Fruit fly (Drosophila melanogaster) whole organism, embryonic: ENCODE measurements around the gene Cyp12a5.

Source experiments
- CG10274 ChIP-seq: fragments of 200-800 bp; sonication (Bioruptor generic); optimal IDR thresholded peaks from 3 replicates; lab custom pipeline; 2017; ENCODE audit warnings: missing biosample characterization, mild to moderate bottlenecking, missing genetic modification characterization
- CG10462 ChIP-seq: fragments of 200-800 bp; sonication (Bioruptor generic); optimal IDR thresholded peaks from 2 replicates; lab custom pipeline; 2016; ENCODE audit warnings: missing biosample characterization, missing genetic modification characterization
- CG12104 ChIP-seq: fragments of 200-800 bp; sonication (Bioruptor generic); optimal IDR thresholded peaks from 3 replicates; lab custom pipeline; 2016; ENCODE audit warnings: missing biosample characterization, missing genetic modification characterization
- CG12299 ChIP-seq: fragments of 200-800 bp; sonication (Bioruptor generic); optimal IDR thresholded peaks from 2 replicates; lab custom pipeline; 2018; ENCODE audit warnings: missing biosample characterization, mild to moderate bottlenecking, missing genetic modification characterization
- CG12769 ChIP-seq: fragments of 200-800 bp; sonication (Bioruptor generic); optimal IDR thresholded peaks from 2 replicates; lab custom pipeline; 2019; ENCODE audit warnings: missing biosample characterization, mild to moderate bottlenecking, missing genetic modification characterization, moderate library complexity
- CG1792 ChIP-seq: fragments of 200-800 bp; sonication (Bioruptor generic); optimal IDR thresholded peaks from 2 replicates; lab custom pipeline; 2016; ENCODE audit warnings: missing biosample characterization, missing genetic modification characterization
- CG2889 ChIP-seq: fragments of 200-800 bp; sonication (Bioruptor generic); IDR thresholded peaks from 3 replicates; pipeline ENCODE4 v1.3.6; 2022; ENCODE audit warnings: missing biosample characterization, missing genetic modification characterization
- CG3281 ChIP-seq: fragments of 200-800 bp; sonication (Bioruptor generic); optimal IDR thresholded peaks from 3 replicates; lab custom pipeline; 2017; ENCODE audit warnings: missing biosample characterization, mild to moderate bottlenecking, missing genetic modification characterization
- CG3407 ChIP-seq: fragments of 200-800 bp; sonication (Bioruptor generic); optimal IDR thresholded peaks from 2 replicates; lab custom pipeline; 2018; ENCODE audit warnings: missing biosample characterization, mild to moderate bottlenecking, missing genetic modification characterization
- CG4854 ChIP-seq: fragments of 200-800 bp; sonication (Bioruptor generic); optimal IDR thresholded peaks from 2 replicates; lab custom pipeline; 2016; ENCODE audit warnings: missing biosample characterization, missing genetic modification characterization, inconsistent platforms
- CG7357 ChIP-seq: fragments of 200-800 bp; sonication (Bioruptor generic); IDR thresholded peaks from 3 replicates; pipeline ENCODE4 v1.3.6; 2022; ENCODE audit warnings: missing biosample characterization, missing genetic modification characterization
- CG7745 ChIP-seq: fragments of 200-800 bp; sonication (Bioruptor generic); optimal IDR thresholded peaks from 2 replicates; lab custom pipeline; 2018; ENCODE audit warnings: missing biosample characterization, mild to moderate bottlenecking, missing genetic modification characterization, moderate library complexity
- CG7786 ChIP-seq: fragments of 200-800 bp; sonication (Bioruptor generic); optimal IDR thresholded peaks from 2 replicates; lab custom pipeline; 2016; ENCODE audit warnings: missing biosample characterization, missing genetic modification characterization
- CG8359 ChIP-seq: fragments of 200-800 bp; sonication (Bioruptor generic); optimal IDR thresholded peaks from 2 replicates; lab custom pipeline; 2017; ENCODE audit warnings: missing biosample characterization, mild to moderate bottlenecking, missing genetic modification characterization, borderline replicate concordance
- CG9727 ChIP-seq: fragments of 200-800 bp; sonication (Bioruptor generic); optimal IDR thresholded peaks from 3 replicates; lab custom pipeline; 2017; ENCODE audit warnings: missing biosample characterization, mild to moderate bottlenecking, missing genetic modification characterization
- CHES-1-like ChIP-seq: fragments of 200-800 bp; sonication (Bioruptor generic); optimal IDR thresholded peaks from 2 replicates; lab custom pipeline; 2016; ENCODE audit warnings: missing biosample characterization, missing genetic modification characterization
- CTCF ChIP-seq: fragments of 200-800 bp; sonication (Bioruptor generic); optimal IDR thresholded peaks from 2 replicates; lab custom pipeline; 2017; ENCODE audit warnings: missing biosample characterization, mild to moderate bottlenecking, missing genetic modification characterization, moderate library complexity
- Camta ChIP-seq: fragments of 200-800 bp; sonication (Bioruptor generic); optimal IDR thresholded peaks from 2 replicates; lab custom pipeline; 2016; ENCODE audit warnings: missing biosample characterization, missing genetic modification characterization
- D19B ChIP-seq: fragments of 200-800 bp; sonication (Bioruptor generic); optimal IDR thresholded peaks from 2 replicates; lab custom pipeline; 2017; ENCODE audit warnings: missing biosample characterization, mild to moderate bottlenecking, missing genetic modification characterization
- Dp ChIP-seq: fragments of 200-800 bp; sonication (Bioruptor generic); optimal IDR thresholded peaks from 2 replicates; lab custom pipeline; 2018; ENCODE audit warnings: missing biosample characterization, mild to moderate bottlenecking, missing genetic modification characterization, moderate library complexity
- Elba2 ChIP-seq: fragments of 200-800 bp; sonication (Bioruptor generic); optimal IDR thresholded peaks from 3 replicates; lab custom pipeline; 2016; ENCODE audit warnings: missing biosample characterization, missing genetic modification characterization
- Fer1 ChIP-seq: fragments of 200-800 bp; sonication (Bioruptor generic); optimal IDR thresholded peaks from 2 replicates; lab custom pipeline; 2017; ENCODE audit warnings: missing biosample characterization, mild to moderate bottlenecking, missing genetic modification characterization
- Fer2 ChIP-seq: fragments of 200-800 bp; sonication (Bioruptor generic); optimal IDR thresholded peaks from 2 replicates; lab custom pipeline; 2018; ENCODE audit warnings: missing biosample characterization, mild to moderate bottlenecking, missing genetic modification characterization, moderate library complexity
- HmgZ ChIP-seq: fragments of 200-800 bp; sonication (Bioruptor generic); optimal IDR thresholded peaks from 2 replicates; lab custom pipeline; 2018; ENCODE audit warnings: missing biosample characterization, mild to moderate bottlenecking, missing genetic modification characterization
- Oaz ChIP-seq: fragments of 200-800 bp; sonication (Bioruptor generic); IDR thresholded peaks from 2 replicates; pipeline ENCODE4 v1.3.6; 2022; ENCODE audit warnings: missing biosample characterization, missing genetic modification characterization
- Side ChIP-seq: fragments of 200-800 bp; sonication (Bioruptor generic); optimal IDR thresholded peaks from 2 replicates; lab custom pipeline; 2016; ENCODE audit warnings: missing biosample characterization, missing genetic modification characterization
- Six4 ChIP-seq: fragments of 200-800 bp; sonication (Bioruptor generic); optimal IDR thresholded peaks from 2 replicates; lab custom pipeline; 2016; ENCODE audit warnings: missing biosample characterization, missing genetic modification characterization
- Sox100B ChIP-seq: fragments of 200-800 bp; sonication (Bioruptor generic); optimal IDR thresholded peaks from 3 replicates; lab custom pipeline; 2018; ENCODE audit warnings: missing biosample characterization, mild to moderate bottlenecking, missing genetic modification characterization
- Taf1 ChIP-seq: fragments of 200-800 bp; sonication (Bioruptor generic); IDR thresholded peaks from 2 replicates; pipeline ENCODE4 v1.3.6; 2022; ENCODE audit warnings: missing biosample characterization, missing genetic modification characterization
- ac ChIP-seq: fragments of 200-800 bp; sonication (Bioruptor generic); optimal IDR thresholded peaks from 3 replicates; lab custom pipeline; 2017; ENCODE audit warnings: missing biosample characterization, mild to moderate bottlenecking, missing genetic modification characterization
- aop ChIP-seq: fragments of 200-800 bp; sonication (Bioruptor generic); IDR thresholded peaks from 2 replicates; pipeline ENCODE4 v1.3.6; 2022; ENCODE audit warnings: missing biosample characterization, missing genetic modification characterization
- cas ChIP-seq: fragments of 200-800 bp; sonication (Bioruptor generic); IDR thresholded peaks from 2 replicates; pipeline ENCODE4 v1.3.6; 2022; ENCODE audit warnings: missing biosample characterization, missing genetic modification characterization
- caup ChIP-seq: fragments of 200-800 bp; sonication (Bioruptor generic); optimal IDR thresholded peaks from 3 replicates; lab custom pipeline; 2017; ENCODE audit warnings: missing biosample characterization, mild to moderate bottlenecking, missing genetic modification characterization, moderate library complexity; ENCODE audit not compliant: severe bottlenecking
- cwo ChIP-seq: fragments of 200-800 bp; sonication (Bioruptor generic); optimal IDR thresholded peaks from 3 replicates; lab custom pipeline; 2017; ENCODE audit warnings: missing biosample characterization, missing genetic modification characterization, mild to moderate bottlenecking, moderate library complexity, missing genetic modification reagents
- dmrt99B ChIP-seq: fragments of 200-800 bp; sonication (Bioruptor generic); optimal IDR thresholded peaks from 2 replicates; lab custom pipeline; 2018; ENCODE audit warnings: missing biosample characterization, mild to moderate bottlenecking, missing genetic modification characterization, moderate library complexity
- emc ChIP-seq: fragments of 200-800 bp; sonication (Bioruptor generic); optimal IDR thresholded peaks from 2 replicates; lab custom pipeline; 2016; ENCODE audit warnings: missing biosample characterization, missing genetic modification characterization
- en ChIP-seq: fragments of 200-800 bp; sonication (Bioruptor generic); optimal IDR thresholded peaks from 2 replicates; lab custom pipeline; 2016; ENCODE audit warnings: missing biosample characterization, missing genetic modification characterization
- ewg ChIP-seq: fragments of 200-800 bp; sonication (Bioruptor generic); optimal IDR thresholded peaks from 3 replicates; lab custom pipeline; 2017; ENCODE audit warnings: mild to moderate bottlenecking, missing biosample characterization, missing genetic modification reagents, missing genetic modification characterization
- gce ChIP-seq: fragments of 200-800 bp; sonication (Bioruptor generic); IDR thresholded peaks from 3 replicates; pipeline ENCODE4 v1.3.6; 2022; ENCODE audit warnings: missing biosample characterization, missing genetic modification characterization
- hbn ChIP-seq: fragments of 200-800 bp; sonication (Bioruptor generic); IDR thresholded peaks from 2 replicates; pipeline ENCODE4 v1.3.6; 2022; ENCODE audit warnings: missing biosample characterization, missing genetic modification characterization; ENCODE audit not compliant: partially characterized antibody
- ken ChIP-seq: fragments of 200-800 bp; sonication (Bioruptor generic); IDR thresholded peaks from 3 replicates; pipeline ENCODE4 v1.3.6; 2022; ENCODE audit warnings: missing biosample characterization, missing genetic modification characterization
- lola ChIP-seq, 3 experiments: fragments of >200 bp in 2 of 3; fragments of 200-800 bp in 1 of 3; sonication (Bioruptor generic) in 1 of 3; optimal IDR thresholded peaks; 2 replicates each; lab custom pipeline; 2017 to 2019; ENCODE audit warnings: missing biosample characterization in 3 of 3, missing genetic modification characterization in 3 of 3, mild to moderate bottlenecking in 1 of 3, moderate library complexity in 1 of 3
- nerfin-1 ChIP-seq: fragments of 200-800 bp; sonication (Bioruptor generic); optimal IDR thresholded peaks from 3 replicates; lab custom pipeline; 2019; ENCODE audit warnings: missing biosample characterization, mild to moderate bottlenecking, missing genetic modification characterization, moderate library complexity
- pan ChIP-seq, 4 experiments: fragments of >200 bp in 3 of 4; fragments of 200-800 bp in 1 of 4; sonication (Bioruptor generic) in 1 of 4; optimal IDR thresholded peaks in 3 of 4; IDR thresholded peaks in 1 of 4; 2 replicates each; pipeline versions ENCODE4 v1.3.6 to Lab custom; 2017 to 2022; ENCODE audit warnings: missing biosample characterization in 2 of 4, missing genetic modification characterization in 2 of 4, mixed read lengths in 1 of 4
- pum ChIP-seq: fragments of 200-800 bp; sonication (Bioruptor generic); optimal IDR thresholded peaks from 2 replicates; lab custom pipeline; 2016; ENCODE audit warnings: missing biosample characterization, missing genetic modification characterization
- schlank ChIP-seq: fragments of 200-800 bp; sonication (Bioruptor generic); optimal IDR thresholded peaks from 2 replicates; lab custom pipeline; 2018; ENCODE audit warnings: missing biosample characterization, mild to moderate bottlenecking, missing genetic modification characterization
- sd ChIP-seq: fragments of 200-800 bp; sonication (Bioruptor generic); optimal IDR thresholded peaks from 3 replicates; lab custom pipeline; 2018; ENCODE audit warnings: missing biosample characterization, mild to moderate bottlenecking, missing genetic modification characterization, moderate library complexity
- tin ChIP-seq: fragments of 200-800 bp; sonication (Bioruptor generic); optimal IDR thresholded peaks from 3 replicates; lab custom pipeline; 2016; ENCODE audit warnings: missing biosample characterization, missing genetic modification characterization
- tx ChIP-seq: fragments of 200-800 bp; sonication (Bioruptor generic); optimal IDR thresholded peaks from 2 replicates; lab custom pipeline; 2016; ENCODE audit warnings: missing biosample characterization, missing genetic modification characterization

The Cyp12a5 gene

DNA sequence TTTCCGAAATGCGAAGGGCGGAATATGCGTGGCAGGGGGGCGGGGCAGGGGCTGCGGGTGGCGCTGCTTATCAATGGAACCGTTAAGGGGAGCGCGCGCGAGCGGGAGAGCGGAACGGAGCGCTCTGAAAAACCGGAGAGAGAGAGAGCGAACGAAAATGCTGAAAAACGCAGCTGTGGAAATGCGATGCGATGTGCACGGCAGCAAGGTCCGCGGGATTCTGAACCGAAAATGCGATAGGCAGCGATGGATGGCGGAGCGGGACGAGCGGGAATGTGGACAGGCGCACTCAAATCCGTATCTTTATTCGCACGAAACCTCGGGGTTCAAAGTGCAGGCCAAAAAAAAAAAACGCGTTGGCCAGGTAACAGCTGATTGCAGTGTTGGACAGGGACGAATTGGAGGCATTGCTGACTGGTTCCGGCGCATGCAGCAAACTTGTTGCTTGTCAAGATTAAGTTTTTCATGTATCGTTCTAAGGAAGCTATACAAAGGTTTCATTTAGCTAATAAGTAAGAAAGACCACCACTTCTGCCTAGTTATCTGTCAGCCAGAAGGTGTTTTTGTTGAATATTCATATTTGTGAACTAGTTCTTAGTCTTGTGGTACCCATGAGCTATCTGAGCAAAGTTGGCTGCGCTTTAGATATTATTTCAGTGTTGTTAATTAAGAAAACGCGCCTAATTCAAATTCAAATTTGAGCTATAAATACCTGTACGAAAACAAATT lies 15.2 kb downstream of the Cyp12a5 start, which contains the start of gene Ppcs (continued):
- TF ChIP-seq ewg (GFP tag; lab: Kevin White, UChicago) (peak; percentile 84), CG2889 (GFP tag; lab: Robert Waterston, UW) (no peak), CG12104 (GFP tag; lab: Kevin White, UChicago) (peak; percentile 76), CG1792 (GFP tag; lab: Kevin White, UChicago) (peak; percentile 34), CG8359 (GFP tag; lab: Kevin White, UChicago) (no peak), en (GFP tag; lab: Kevin White, UChicago) (no peak), Fer1 (peak; percentile 51), CG3407 (peak; percentile 23), dmrt99B (tag; lab: Kevin White, UChicago) (peak; percentile 25), CG7745 (tag; lab: Kevin White, UChicago) (no peak), sd (tag; lab: Kevin White, UChicago) (peak; percentile 51), D19B (GFP tag; lab: Kevin White, UChicago) (peak; percentile 35), Fer2 (tag; lab: Kevin White, UChicago) (peak; percentile 50), ac (GFP tag; lab: Kevin White, UChicago) (no peak), CG10462 (GFP tag; lab: Kevin White, UChicago) (no peak), pan (optimal IDR thresholded peaks at IDR 0.05; lab: Kevin White, UChicago) (no peak), pan (GFP tag; optimal IDR thresholded peaks at IDR 0.05 in 1 of 2, IDR thresholded peaks at IDR 0.05 in 1 of 2) (peak in 1 of 2 experiments; percentile 40), cas (GFP tag; lab: Robert Waterston, UW) (no peak), CG7357 (no peak), Sox100B (GFP tag; lab: Kevin White, UChicago) (peak; percentile 81), Dp (GFP tag; lab: Kevin White, UChicago) (peak; percentile 97), schlank (tag; lab: Kevin White, UChicago) (no peak), HmgZ (tag; lab: Kevin White, UChicago) (peak; percentile 62), Elba2 (GFP tag; lab: Kevin White, UChicago) (no peak), CG12769 (tag; lab: Kevin White, UChicago) (peak; percentile 22), pum (GFP tag; lab: Kevin White, UChicago) (peak; percentile 70), ken (no peak), CG9727 (GFP tag; lab: Kevin White, UChicago) (peak; percentile 69), emc (GFP tag; lab: Kevin White, UChicago) (peak; percentile 36), hbn (GFP tag; lab: Robert Waterston, UW) (peak; percentile 49; the same call in 1 of the 2 replicates), CG7786 (GFP tag; lab: Kevin White, UChicago) (peak; percentile 65), CTCF (peak; percentile 41), Camta (GFP tag; lab: Kevin White, UChicago) (peak; percentile 63), tin (GFP tag; lab: Kevin White, UChicago) (peak; percentile 50), caup (peak; percentile 54), nerfin-1 (tag; lab: Kevin White, UChicago) (peak; percentile 62), CG3281 (GFP tag; lab: Kevin White, UChicago) (peak; percentile 76), Side (peak; percentile 70), Six4 (GFP tag; lab: Kevin White, UChicago) (peak; percentile 42), CHES-1-like (GFP tag; lab: Kevin White, UChicago) (peak; percentile 65), Taf1 (GFP tag; lab: Robert Waterston, UW) (no peak), CG10274 (GFP tag; lab: Kevin White, UChicago) (peak; percentile 34), Oaz (GFP tag; lab: Robert Waterston, UW) (no peak), cwo (peak; percentile 59), CG4854 (GFP tag; lab: Kevin White, UChicago) (peak; percentile 43), lola (GFP tag; optimal IDR thresholded peaks at IDR 0.05; lab: Kevin White, UChicago) (peak in 1 of 3 experiments; percentile 50), aop (no peak), gce (GFP tag; lab: Robert Waterston, UW) (no peak), tx (GFP tag; lab: Kevin White, UChicago) (peak; percentile 69), CG12299 (peak; percentile 20)
